Worm (Caenorhabditis elegans) whole organism, mixed stage, embryonic: Measurements from ENCODE around the gene nhr-226.

ENCODE experiments used
- M03D4.4 ChIP-seq: sonication (generic microtip); optimal IDR thresholded peaks from 2 replicates; lab custom pipeline; 2017; ENCODE audit warnings: mild to moderate bottlenecking, missing genetic modification characterization, missing compliant biosample characterization
- blmp-1 ChIP-seq: fragments of 150-350 bp; optimal IDR thresholded peaks from 2 replicates; lab custom pipeline; 2014; ENCODE audit warnings: missing biosample characterization, missing genetic modification characterization
- ceh-39 ChIP-seq: fragments of 150-350 bp; optimal IDR thresholded peaks from 2 replicates; lab custom pipeline; 2014; ENCODE audit warnings: missing biosample characterization, missing genetic modification characterization
- ceh-43 ChIP-seq: fragments of 200-800 bp; sonication (Bioruptor generic); optimal IDR thresholded peaks from 2 replicates; lab custom pipeline; 2018; ENCODE audit warnings: mild to moderate bottlenecking, missing genetic modification characterization, moderate library complexity, missing compliant biosample characterization
- ceh-83 ChIP-seq: fragments of 200-800 bp; sonication (Bioruptor generic); optimal IDR thresholded peaks from 2 replicates; lab custom pipeline; 2018; ENCODE audit warnings: mild to moderate bottlenecking, missing genetic modification characterization, missing compliant biosample characterization
- ces-1 ChIP-seq: fragments of 150-350 bp; optimal IDR thresholded peaks from 2 replicates; lab custom pipeline; 2014; ENCODE audit warnings: missing biosample characterization, missing genetic modification reagents, missing genetic modification characterization
- drap-1 ChIP-seq: fragments of 200-800 bp; sonication (Bioruptor generic); optimal IDR thresholded peaks from 3 replicates; lab custom pipeline; 2018; ENCODE audit warnings: mild to moderate bottlenecking, missing genetic modification characterization, missing compliant biosample characterization
- elt-1 ChIP-seq: sonication (generic microtip); optimal IDR thresholded peaks from 2 replicates; lab custom pipeline; 2017; ENCODE audit warnings: missing genetic modification characterization, mild to moderate bottlenecking, missing compliant biosample characterization, antibody characterized with exemption, moderate library complexity, borderline replicate concordance; ENCODE audit not compliant: insufficient read depth
- elt-3 ChIP-seq: fragments of 150-350 bp; optimal IDR thresholded peaks from 2 replicates; lab custom pipeline; 2014; ENCODE audit warnings: missing biosample characterization, missing genetic modification characterization
- flh-1 ChIP-seq: fragments of 200-800 bp; sonication (Bioruptor generic); optimal IDR thresholded peaks from 2 replicates; lab custom pipeline; 2018; ENCODE audit warnings: mild to moderate bottlenecking, missing genetic modification characterization, moderate library complexity, missing compliant biosample characterization
- ham-2 ChIP-seq: fragments of 200-800 bp; sonication (Bioruptor generic); optimal IDR thresholded peaks from 2 replicates; lab custom pipeline; 2018; ENCODE audit warnings: mild to moderate bottlenecking, missing genetic modification characterization, missing compliant biosample characterization
- hlh-1 ChIP-seq: fragments of 150-350 bp; optimal IDR thresholded peaks from 2 replicates; lab custom pipeline; 2014; ENCODE audit warnings: missing biosample characterization, missing genetic modification reagents, missing genetic modification characterization
- lin-13 ChIP-seq: fragments of 150-350 bp; optimal IDR thresholded peaks from 2 replicates; lab custom pipeline; 2014; ENCODE audit warnings: missing biosample characterization, missing genetic modification characterization
- lsy-2 ChIP-seq: fragments of 150-350 bp; optimal IDR thresholded peaks from 2 replicates; lab custom pipeline; 2014; ENCODE audit warnings: missing biosample characterization, missing genetic modification characterization
- mab-5 ChIP-seq: fragments of 150-350 bp; optimal IDR thresholded peaks from 2 replicates; lab custom pipeline; 2014; ENCODE audit warnings: missing biosample characterization, missing genetic modification characterization
- mep-1 ChIP-seq: fragments of 150-350 bp; optimal IDR thresholded peaks from 2 replicates; lab custom pipeline; 2017; ENCODE audit warnings: missing biosample characterization, missing genetic modification reagents, missing genetic modification characterization, inconsistent platforms
- mls-2 ChIP-seq: sonication (generic microtip); optimal IDR thresholded peaks from 2 replicates; lab custom pipeline; 2016; ENCODE audit warnings: mild to moderate bottlenecking, missing genetic modification characterization, moderate library complexity, missing compliant biosample characterization
- nhr-12 ChIP-seq: fragments of 150-350 bp; optimal IDR thresholded peaks from 2 replicates; lab custom pipeline; 2014; ENCODE audit warnings: missing biosample characterization, missing genetic modification characterization
- nhr-2 ChIP-seq: fragments of 150-350 bp; optimal IDR thresholded peaks from 2 replicates; lab custom pipeline; 2014; ENCODE audit warnings: missing biosample characterization, missing genetic modification characterization
- nhr-237 ChIP-seq: fragments of 150-350 bp; optimal IDR thresholded peaks from 2 replicates; lab custom pipeline; 2014; ENCODE audit warnings: missing biosample characterization, missing genetic modification characterization
- nhr-28 ChIP-seq: fragments of 150-350 bp; optimal IDR thresholded peaks from 2 replicates; lab custom pipeline; 2014; ENCODE audit warnings: missing biosample characterization, missing genetic modification characterization
- nhr-76 ChIP-seq: sonication (generic microtip); optimal IDR thresholded peaks from 2 replicates; lab custom pipeline; 2017; ENCODE audit warnings: missing biosample characterization, missing genetic modification characterization
- pha-4 ChIP-seq: fragments of 150-350 bp; optimal IDR thresholded peaks from 2 replicates; lab custom pipeline; 2018; ENCODE audit warnings: missing biosample characterization, missing genetic modification reagents, missing genetic modification characterization
- sem-2 ChIP-seq: fragments of 200-800 bp; sonication (Bioruptor generic); optimal IDR thresholded peaks from 2 replicates; lab custom pipeline; 2018; ENCODE audit warnings: mild to moderate bottlenecking, missing genetic modification characterization, missing compliant biosample characterization
- snpc-4 ChIP-seq: fragments of 150-350 bp; optimal IDR thresholded peaks from 2 replicates; lab custom pipeline; 2014; ENCODE audit warnings: missing biosample characterization, missing genetic modification characterization
- tbx-8 ChIP-seq: fragments of 200-800 bp; sonication (Bioruptor generic); optimal IDR thresholded peaks from 2 replicates; lab custom pipeline; 2018; ENCODE audit warnings: mild to moderate bottlenecking, missing genetic modification characterization, moderate library complexity, missing compliant biosample characterization
- unc-120 ChIP-seq: sonication (generic microtip); optimal IDR thresholded peaks from 2 replicates; lab custom pipeline; 2017; ENCODE audit warnings: missing genetic modification characterization, missing compliant biosample characterization; ENCODE audit not compliant: poor library complexity, severe bottlenecking
- unc-39 ChIP-seq: fragments of 150-350 bp; optimal IDR thresholded peaks from 2 replicates; lab custom pipeline; 2014; ENCODE audit warnings: missing biosample characterization, missing genetic modification characterization
- unc-62 ChIP-seq: fragments of 150-350 bp; optimal IDR thresholded peaks from 2 replicates; lab custom pipeline; 2014; ENCODE audit warnings: missing biosample characterization, missing genetic modification reagents, missing genetic modification characterization
- zip-8 ChIP-seq: fragments of 150-350 bp; optimal IDR thresholded peaks from 2 replicates; lab custom pipeline; 2014; ENCODE audit warnings: missing biosample characterization, missing genetic modification characterization
- ztf-11 ChIP-seq: fragments of 150-350 bp; optimal IDR thresholded peaks from 2 replicates; lab custom pipeline; 2014; ENCODE audit warnings: missing biosample characterization, missing genetic modification characterization

nhr-226 gene

ce11 chrV:2271750-2272149 is 22.9 kb upstream of the nhr-226 start, which contains the start of gene Y5H2A.1:
Gene Y5H2A.1, minus strand, starts transcription at chrV:2271850.
- no peak for TF ChIP-seq M03D4.4
- no peak for TF ChIP-seq lin-13 (tag; lab: Kevin White, UChicago)
- TF ChIP-seq nhr-12 (tag; lab: Kevin White, UChicago) = no peak
- TF ChIP-seq unc-39 (tag; lab: Kevin White, UChicago) = no peak
- TF ChIP-seq tbx-8 (GFP tag; lab: Kevin White, UChicago) = no peak
- TF ChIP-seq hlh-1 (tag; lab: Kevin White, UChicago) = no peak
- no peak for TF ChIP-seq unc-120 (tag; lab: Kevin White, UChicago)
- no peak for TF ChIP-seq ceh-83 (GFP tag; lab: Kevin White, UChicago)
- no peak for TF ChIP-seq flh-1 (GFP tag; lab: Kevin White, UChicago)
- TF ChIP-seq snpc-4 (tag; lab: Kevin White, UChicago) = no peak
- TF ChIP-seq pha-4 (tag; lab: Kevin White, UChicago) = no peak

- TF ChIP-seq nhr-237 (tag; lab: Kevin White, UChicago) = no peak
- no peak for TF ChIP-seq lin-13 (tag; lab: Kevin White, UChicago)
- TF ChIP-seq hlh-1 (tag; lab: Kevin White, UChicago) = no peak
- no peak for TF ChIP-seq nhr-12 (tag; lab: Kevin White, UChicago)
- TF ChIP-seq nhr-2 (tag; lab: Kevin White, UChicago) = no peak
- TF ChIP-seq mab-5 (tag; lab: Kevin White, UChicago) = no peak
- TF ChIP-seq unc-39 (tag; lab: Kevin White, UChicago) = no peak
- no peak for TF ChIP-seq ceh-43 (GFP tag; lab: Kevin White, UChicago)
- TF ChIP-seq elt-3 (tag; lab: Kevin White, UChicago) = no peak
- TF ChIP-seq elt-1 (tag; lab: Kevin White, UChicago) = no peak
- TF ChIP-seq unc-62 = no peak
Measured at ce11 chrV:2274253-2274892, 20.3 kb upstream of the nhr-226 start, which contains the start of the genes Y5H2A.4 and abu-4. Gene Y5H2A.4, minus strand, starts transcription at chrV:2274353. Gene abu-4, plus strand, starts transcription at chrV:2274842.

ce11 chrV:2277260-2277659 is 17.4 kb upstream of the nhr-226 start:
- TF ChIP-seq M03D4.4 (no peak), unc-62 (no peak), lsy-2 (tag; lab: Kevin White, UChicago) (no peak), flh-1 (GFP tag; lab: Kevin White, UChicago) (no peak), hlh-1 (tag; lab: Kevin White, UChicago) (no peak), ham-2 (GFP tag; lab: Kevin White, UChicago) (no peak), sem-2 (GFP tag; lab: Kevin White, UChicago) (no peak), nhr-76 (no peak), nhr-12 (tag; lab: Kevin White, UChicago) (no peak), nhr-2 (tag; lab: Kevin White, UChicago) (no peak), nhr-28 (tag; lab: Kevin White, UChicago) (no peak), zip-8 (tag; lab: Kevin White, UChicago) (no peak), ceh-83 (GFP tag; lab: Kevin White, UChicago) (no peak), mls-2 (tag; lab: Kevin White, UChicago) (no peak), snpc-4 (tag; lab: Kevin White, UChicago) (no peak)

- TF ChIP-seq ceh-39 (no peak), ces-1 (GFP tag; lab: Kevin White, UChicago) (peak; percentile 19)
Measured at ce11 chrV:2278052-2278451, 16.6 kb upstream of the nhr-226 start, which contains the start of gene nhr-59. Gene nhr-59, minus strand, starts transcription at chrV:2278265.

- peak; percentile 50 for TF ChIP-seq ces-1 (GFP tag; lab: Kevin White, UChicago)
- TF ChIP-seq mls-2 (tag; lab: Kevin White, UChicago) = peak; percentile 6
- TF ChIP-seq drap-1 (GFP tag; lab: Kevin White, UChicago) = no peak
- no peak for TF ChIP-seq elt-3 (tag; lab: Kevin White, UChicago)
- TF ChIP-seq nhr-237 (tag; lab: Kevin White, UChicago) = no peak
- TF ChIP-seq ceh-39 = no peak
- TF ChIP-seq flh-1 (GFP tag; lab: Kevin White, UChicago) = no peak
- no peak for TF ChIP-seq nhr-28 (tag; lab: Kevin White, UChicago)
- no peak for TF ChIP-seq ham-2 (GFP tag; lab: Kevin White, UChicago)
- TF ChIP-seq mep-1 (tag; lab: Kevin White, UChicago) = no peak
- no peak for TF ChIP-seq nhr-12 (tag; lab: Kevin White, UChicago)
- TF ChIP-seq ceh-83 (GFP tag; lab: Kevin White, UChicago) = no peak
- TF ChIP-seq ztf-11 (tag; lab: Kevin White, UChicago) = no peak
- TF ChIP-seq snpc-4 (tag; lab: Kevin White, UChicago) = no peak
- TF ChIP-seq sem-2 (GFP tag; lab: Kevin White, UChicago) = no peak
- no peak for TF ChIP-seq mab-5 (tag; lab: Kevin White, UChicago)
- TF ChIP-seq pha-4 (tag; lab: Kevin White, UChicago) = peak; percentile 41
- no peak for TF ChIP-seq lin-13 (tag; lab: Kevin White, UChicago)
- no peak for TF ChIP-seq M03D4.4
- TF ChIP-seq lsy-2 (tag; lab: Kevin White, UChicago) = no peak
- TF ChIP-seq ceh-43 (GFP tag; lab: Kevin White, UChicago) = no peak
- TF ChIP-seq blmp-1 (tag; lab: Kevin White, UChicago) = no peak
Measured at ce11 chrV:2278543-2278942, 16.1 kb upstream of the nhr-226 start, which contains the start of gene fbxa-137. Gene fbxa-137, plus strand, starts transcription at chrV:2278816.
